Fruit fly (Drosophila melanogaster): Measurements from ENCODE around the gene CG31115.

dm6 chr3R:25060462-25060861 lies 23.7 kb downstream of the CG31115 start:
- TF ChIP-seq CG5953 (GFP tag; IDR thresholded peaks at IDR 0.05), result no peak
- TF ChIP-seq CG8359 (GFP tag; optimal IDR thresholded peaks at IDR 0.05; ENCODE audit: borderline replicate concordance), result no peak
- TF ChIP-seq E2f1 (GFP tag; IDR thresholded peaks at IDR 0.05), result no peak
- no peak for TF ChIP-seq cwo (GFP tag; optimal IDR thresholded peaks at IDR 0.05)
